Fruit fly (Drosophila melanogaster) whole organism, embryonic: ENCODE measurements around the gene CG13912.

Experiments used
- CG6689 ChIP-seq: fragments of 200-800 bp; sonication (Bioruptor generic); IDR thresholded peaks from 2 replicates; pipeline ENCODE4 v1.3.6; 2022; ENCODE audit warnings: missing biosample characterization, missing genetic modification characterization
- jing ChIP-seq: fragments of 200-800 bp; sonication (Bioruptor generic); optimal IDR thresholded peaks from 2 replicates; lab custom pipeline; 2018; ENCODE audit warnings: missing biosample characterization, mild to moderate bottlenecking, missing genetic modification characterization

DNA sequence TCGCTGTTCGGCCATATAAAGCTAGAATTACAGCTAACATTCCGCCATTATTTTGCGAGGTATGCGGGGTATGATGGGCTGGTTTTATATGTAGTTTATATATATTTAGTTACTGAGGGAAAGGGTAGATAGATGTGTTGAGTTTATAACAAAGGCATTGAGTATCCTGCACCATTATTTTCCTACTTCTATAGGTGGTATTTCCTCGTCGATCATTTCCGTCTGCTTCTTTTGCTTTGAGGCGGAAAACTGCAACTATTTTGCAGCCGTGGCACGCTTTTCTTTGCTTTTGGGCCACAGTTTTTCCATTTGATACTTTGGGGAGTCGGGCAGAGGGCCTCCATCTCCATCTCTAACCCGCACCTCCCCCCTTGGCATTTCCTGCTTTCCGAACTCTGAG is 40.2 kb upstream of the CG13912 start:
- no peak for TF ChIP-seq jing (GFP tag; lab: Kevin White, UChicago)
- TF ChIP-seq CG6689, result no peak
